Fruit fly (Drosophila melanogaster): Measurements from ENCODE around the gene CG3223.

DNA sequence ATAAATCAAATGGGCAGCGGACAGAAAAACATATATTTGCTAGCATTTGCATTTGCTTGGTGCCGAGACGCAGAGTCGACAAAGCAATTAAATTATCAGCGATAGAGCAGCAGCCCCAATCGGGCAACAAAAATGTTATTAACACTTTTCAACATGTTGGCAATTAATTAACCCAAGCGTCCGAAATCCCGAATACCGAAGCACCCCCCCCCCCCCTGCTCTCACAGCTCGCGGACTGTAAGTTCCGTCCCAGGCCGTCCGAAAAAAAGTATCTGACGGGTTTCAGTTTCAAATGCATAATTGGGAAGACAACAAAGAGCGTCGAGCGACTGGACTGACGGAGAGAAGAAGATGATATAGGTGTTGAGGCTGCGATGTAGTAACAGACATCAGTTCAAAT, 18.9 kb upstream of the CG3223 start:
- TF ChIP-seq psq (optimal IDR thresholded peaks at IDR 0.05) (no peak), h (optimal IDR thresholded peaks at IDR 0.05) (no peak)

Data from Kc167 (cell line).